Fruit fly (Drosophila melanogaster): ENCODE data around the gene Hira.

The Hira gene

DNA sequence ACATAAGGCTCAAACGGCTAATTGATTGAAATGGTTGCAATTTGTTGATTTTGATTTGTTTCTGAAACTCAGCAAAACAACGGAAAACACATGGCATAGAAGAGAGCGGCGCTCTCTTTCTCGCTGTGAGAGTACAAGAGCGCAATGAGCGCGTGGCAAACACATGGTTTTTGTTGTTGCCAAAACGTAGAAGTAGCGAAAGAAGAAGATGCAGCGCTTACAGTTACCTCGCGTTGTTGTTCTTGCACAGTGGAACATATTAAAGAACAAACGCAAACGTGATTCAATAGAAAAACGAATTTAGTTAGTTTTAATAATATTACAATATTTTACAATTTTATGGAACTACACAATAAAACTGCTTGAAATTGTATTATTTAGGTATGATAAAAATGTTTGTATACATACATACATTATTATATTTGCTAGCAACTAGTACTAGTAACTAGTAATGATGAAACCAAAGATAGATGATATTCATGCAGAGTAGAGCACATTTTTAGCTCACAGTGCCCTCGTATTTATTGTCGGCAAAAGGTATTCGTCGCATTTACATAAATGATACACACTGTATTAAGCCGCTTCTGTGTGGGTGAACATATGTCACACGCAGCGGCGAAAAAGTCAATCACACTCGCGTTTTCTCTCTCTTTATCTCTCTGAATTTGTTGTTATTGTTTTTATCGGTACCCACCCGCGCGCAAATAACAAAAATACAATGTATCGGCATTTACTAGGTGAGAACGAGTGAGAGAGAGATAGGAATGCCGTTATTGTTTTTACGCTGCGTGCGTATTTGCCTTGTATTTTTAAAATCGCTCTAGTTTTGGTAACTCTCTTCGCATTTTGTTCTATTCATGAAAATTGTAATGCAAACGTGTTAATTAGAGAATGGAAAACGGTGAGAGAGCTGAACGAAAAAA, 16.5 kb upstream of the Hira start (continued):
- TF ChIP-seq org-1 (GFP tag; optimal IDR thresholded peaks at IDR 0.05) (peak; percentile 95), Ravus (GFP tag; IDR thresholded peaks at IDR 0.05) (peak; percentile 61), CG14860 (GFP tag; IDR thresholded peaks at IDR 0.05; ENCODE audit: partially characterized antibody) (no peak), CG9727 (GFP tag; optimal IDR thresholded peaks at IDR 0.05) (peak; percentile 98), ERR (GFP tag; optimal IDR thresholded peaks at IDR 0.05) (peak; percentile 45), CG6272 (GFP tag; IDR thresholded peaks at IDR 0.05) (peak; percentile 78), z (GFP tag; IDR thresholded peaks at IDR 0.05) (0 out of 3 replicates have a peak, but pooled peaks have one; percentile 28), eve (GFP tag; optimal IDR thresholded peaks at IDR 0.05) (peak in 1 of 2 experiments; percentile 96), gfzf (GFP tag; optimal IDR thresholded peaks at IDR 0.05) (no peak), CG8290 (GFP tag; optimal IDR thresholded peaks at IDR 0.05) (peak; percentile 90), CG8290 (tag; optimal IDR thresholded peaks at IDR 0.05) (peak; percentile 57 to 85), bowl (GFP tag; IDR thresholded peaks at IDR 0.05) (peak; percentile 65; the same call in 1 of the 2 replicates), lmd (GFP tag; IDR thresholded peaks at IDR 0.05) (peak; percentile 90), CG2120 (GFP tag; optimal IDR thresholded peaks at IDR 0.05) (peak; percentile 94), nerfin-1 (tag; optimal IDR thresholded peaks at IDR 0.05) (peak; percentile 93), Aef1 (GFP tag; IDR thresholded peaks at IDR 0.05) (peak; percentile 84; the same call in 1 of the 3 replicates), CG4424 (GFP tag; optimal IDR thresholded peaks at IDR 0.05) (peak; percentile 93), CG14441 (GFP tag; IDR thresholded peaks at IDR 0.05) (peak; percentile 84), CG14050 (GFP tag; IDR thresholded peaks at IDR 0.05) (peak; percentile 76), HLH3B (GFP tag; IDR thresholded peaks at IDR 0.05) (peak; percentile 70), luna (GFP tag; optimal IDR thresholded peaks at IDR 0.05) (no peak), CG17802 (tag; optimal IDR thresholded peaks at IDR 0.05) (peak; percentile 62), Rfx (GFP tag; IDR thresholded peaks at IDR 0.05) (peak; percentile 86), her (GFP tag; optimal IDR thresholded peaks at IDR 0.05) (peak; percentile 48), Usf (GFP tag; optimal IDR thresholded peaks at IDR 0.05) (peak; percentile 92), Vsx1 (GFP tag; optimal IDR thresholded peaks at IDR 0.05) (peak; percentile 83), CG18619 (GFP tag; optimal IDR thresholded peaks at IDR 0.05) (peak; percentile 95), insv (GFP tag; optimal IDR thresholded peaks at IDR 0.05) (no peak), fu2 (GFP tag; optimal IDR thresholded peaks at IDR 0.05) (peak; percentile 81), E2f1 (GFP tag; IDR thresholded peaks at IDR 0.05) (peak; percentile 85), chm (GFP tag; IDR thresholded peaks at IDR 0.05) (0 out of 2 replicates have a peak, but pooled peaks have one; percentile 63), CG6854 (GFP tag; optimal IDR thresholded peaks at IDR 0.05) (peak; percentile 93), ac (GFP tag; optimal IDR thresholded peaks at IDR 0.05) (peak; percentile 78), D19B (GFP tag; optimal IDR thresholded peaks at IDR 0.05) (peak; percentile 91), D (optimal IDR thresholded peaks at IDR 0.05) (no peak), D (GFP tag; optimal IDR thresholded peaks at IDR 0.05) (peak; percentile 95), tx (GFP tag; optimal IDR thresholded peaks at IDR 0.05) (peak; percentile 72), Dip2 (GFP tag; IDR thresholded peaks at IDR 0.05) (no peak), Oli (tag; optimal IDR thresholded peaks at IDR 0.05) (peak; percentile 97), stwl (tag; optimal IDR thresholded peaks at IDR 0.05) (peak; percentile 36), nau (GFP tag; optimal IDR thresholded peaks at IDR 0.05) (peak; percentile 91), CG1529 (GFP tag; optimal IDR thresholded peaks at IDR 0.05) (peak; percentile 88), sens-2 (GFP tag; IDR thresholded peaks at IDR 0.05) (0 out of 2 replicates have a peak, but pooled peaks have one; percentile 15), CrebB (tag; optimal IDR thresholded peaks at IDR 0.05) (peak; percentile 89), Hr78 (GFP tag; optimal IDR thresholded peaks at IDR 0.05) (peak in 1 of 2 experiments; percentile 82), scrt (GFP tag; optimal IDR thresholded peaks at IDR 0.05) (peak; percentile 89), jigr1 (GFP tag; IDR thresholded peaks at IDR 0.05) (peak; percentile 80), Hr3 (GFP tag; optimal IDR thresholded peaks at IDR 0.05) (peak; percentile 92), Hr39 (optimal IDR thresholded peaks at IDR 0.05) (no peak), ara (GFP tag; IDR thresholded peaks at IDR 0.05) (peak; percentile 76)
